Fruit fly (Drosophila melanogaster): Measurements from ENCODE around the gene CG15141.

Gene CG15141

DNA sequence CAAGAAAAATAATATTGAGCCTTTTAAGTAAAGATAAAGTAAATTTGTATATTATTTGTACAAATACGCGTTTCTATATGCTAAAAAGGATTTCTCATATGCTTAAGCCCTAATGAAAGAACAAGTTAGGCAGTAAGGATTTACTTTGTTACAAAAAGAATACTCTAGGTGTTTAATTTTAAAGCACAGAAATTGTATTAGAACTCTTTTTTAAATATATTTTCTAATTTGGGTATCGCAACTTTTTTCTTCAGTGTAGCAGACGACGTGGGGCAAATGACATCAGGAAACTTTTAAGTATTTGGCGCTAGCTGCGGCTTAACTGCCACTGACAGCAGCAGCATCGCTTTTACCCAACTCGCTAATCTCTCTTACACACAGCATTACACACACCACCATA is 11.6 kb downstream of the CG15141 start:
- TF ChIP-seq ttk (optimal IDR thresholded peaks at IDR 0.05): no peak
- TF ChIP-seq Myc (optimal IDR thresholded peaks at IDR 0.05): no peak
- no peak for TF ChIP-seq psq (optimal IDR thresholded peaks at IDR 0.05)
- no peak for TF ChIP-seq insv (optimal IDR thresholded peaks at IDR 0.05)
- no peak for TF ChIP-seq h (optimal IDR thresholded peaks at IDR 0.05)
- no peak for TF ChIP-seq Sin3A (optimal IDR thresholded peaks at IDR 0.05)

DNA sequence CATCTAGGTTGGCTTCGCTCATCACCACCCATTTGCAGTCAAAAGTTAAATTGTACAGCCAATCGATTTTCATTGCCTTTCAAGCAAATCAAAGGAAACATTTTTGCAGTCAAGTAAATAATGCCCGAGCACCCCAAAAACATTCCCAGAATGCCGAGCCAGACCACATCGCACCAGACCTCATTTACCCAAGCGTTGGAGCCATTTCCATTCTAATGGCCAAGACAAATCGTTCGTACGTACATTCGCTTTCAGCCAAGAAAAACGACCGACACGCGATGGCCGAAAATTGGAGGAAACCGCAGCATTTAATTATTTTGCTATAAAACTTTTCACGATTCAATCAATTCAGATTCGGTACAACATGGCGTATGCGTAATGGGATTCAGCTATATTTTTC is 14.6 kb downstream of the CG15141 start:
- no peak for TF ChIP-seq ttk (optimal IDR thresholded peaks at IDR 0.05)
- no peak for TF ChIP-seq Myc (optimal IDR thresholded peaks at IDR 0.05)

DNA sequence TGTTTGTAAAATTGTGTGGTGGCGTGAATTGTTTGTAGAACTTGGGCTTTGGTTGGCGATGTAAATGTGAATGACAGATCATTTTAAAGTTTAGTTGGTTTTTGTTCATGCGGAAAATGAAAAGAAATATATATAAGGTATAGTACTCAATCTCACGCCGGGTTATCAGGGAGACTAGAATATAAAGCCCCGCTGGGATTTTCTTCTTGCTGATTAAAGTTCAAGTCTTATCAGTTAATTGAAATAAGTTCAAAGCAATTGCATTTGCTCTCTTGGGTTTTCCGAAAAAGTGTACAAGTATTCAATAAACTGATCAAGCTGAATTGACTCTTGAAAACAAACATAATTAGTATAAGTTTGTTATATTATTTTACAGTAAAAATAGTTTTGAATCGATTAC is 15.0 kb downstream of the CG15141 start:
- TF ChIP-seq Sin3A (optimal IDR thresholded peaks at IDR 0.05) (no peak), insv (optimal IDR thresholded peaks at IDR 0.05) (no peak), psq (optimal IDR thresholded peaks at IDR 0.05) (no peak), Myc (optimal IDR thresholded peaks at IDR 0.05) (no peak), h (optimal IDR thresholded peaks at IDR 0.05) (no peak), ttk (optimal IDR thresholded peaks at IDR 0.05) (no peak)

DNA sequence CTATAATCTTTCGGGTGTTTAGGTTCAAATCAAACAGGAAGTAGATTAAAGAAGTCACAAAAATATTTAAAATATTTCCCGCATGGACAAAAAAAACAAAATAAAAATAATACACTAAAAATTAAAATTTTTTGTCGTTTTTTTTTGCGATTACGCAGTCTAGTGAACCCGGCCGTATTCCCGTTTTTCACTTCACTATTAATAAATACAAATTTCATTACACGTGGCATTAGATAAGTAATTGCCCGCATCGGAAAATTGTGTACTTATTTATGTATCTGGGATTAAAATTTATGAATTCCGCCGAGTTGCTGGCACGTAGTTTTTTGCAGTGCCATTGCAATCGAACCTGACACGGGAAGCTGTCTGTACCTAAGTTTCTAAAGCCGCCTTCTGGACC is 16.7 kb downstream of the CG15141 start:
- no peak for TF ChIP-seq h (optimal IDR thresholded peaks at IDR 0.05)
- TF ChIP-seq ttk (optimal IDR thresholded peaks at IDR 0.05): no peak
- TF ChIP-seq Sin3A (optimal IDR thresholded peaks at IDR 0.05): no peak
- no peak for TF ChIP-seq psq (optimal IDR thresholded peaks at IDR 0.05)
- no peak for TF ChIP-seq Myc (optimal IDR thresholded peaks at IDR 0.05)
- TF ChIP-seq insv (optimal IDR thresholded peaks at IDR 0.05): no peak

DNA sequence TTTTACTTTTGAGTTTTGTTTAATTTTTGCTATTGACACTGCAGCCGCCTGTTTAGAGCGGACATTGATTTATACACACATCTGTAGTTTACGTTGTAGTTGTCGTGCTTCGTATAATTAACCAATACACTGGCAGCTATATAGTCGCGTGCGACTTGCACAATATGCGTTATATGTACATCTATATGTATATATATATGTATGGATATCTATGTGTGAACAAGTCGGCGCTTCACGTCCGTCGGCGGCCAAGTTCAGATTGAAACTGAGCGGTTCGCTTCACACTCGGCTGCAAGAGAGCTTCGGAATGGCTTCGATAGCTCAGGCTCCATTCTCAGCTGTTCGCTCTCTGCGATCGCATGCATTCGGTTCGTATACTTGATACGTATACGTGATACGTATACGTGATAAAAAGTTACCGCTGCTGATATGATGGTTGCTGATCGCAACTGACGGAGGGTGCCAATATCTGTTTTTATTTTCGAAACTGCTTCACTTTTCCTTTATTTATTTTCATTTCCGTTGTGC is 17.6 kb downstream of the CG15141 start:
- TF ChIP-seq Sin3A (optimal IDR thresholded peaks at IDR 0.05) (no peak), insv (optimal IDR thresholded peaks at IDR 0.05) (no peak), Myc (optimal IDR thresholded peaks at IDR 0.05) (no peak), ttk (optimal IDR thresholded peaks at IDR 0.05) (no peak), h (optimal IDR thresholded peaks at IDR 0.05) (no peak), psq (optimal IDR thresholded peaks at IDR 0.05) (no peak)

DNA sequence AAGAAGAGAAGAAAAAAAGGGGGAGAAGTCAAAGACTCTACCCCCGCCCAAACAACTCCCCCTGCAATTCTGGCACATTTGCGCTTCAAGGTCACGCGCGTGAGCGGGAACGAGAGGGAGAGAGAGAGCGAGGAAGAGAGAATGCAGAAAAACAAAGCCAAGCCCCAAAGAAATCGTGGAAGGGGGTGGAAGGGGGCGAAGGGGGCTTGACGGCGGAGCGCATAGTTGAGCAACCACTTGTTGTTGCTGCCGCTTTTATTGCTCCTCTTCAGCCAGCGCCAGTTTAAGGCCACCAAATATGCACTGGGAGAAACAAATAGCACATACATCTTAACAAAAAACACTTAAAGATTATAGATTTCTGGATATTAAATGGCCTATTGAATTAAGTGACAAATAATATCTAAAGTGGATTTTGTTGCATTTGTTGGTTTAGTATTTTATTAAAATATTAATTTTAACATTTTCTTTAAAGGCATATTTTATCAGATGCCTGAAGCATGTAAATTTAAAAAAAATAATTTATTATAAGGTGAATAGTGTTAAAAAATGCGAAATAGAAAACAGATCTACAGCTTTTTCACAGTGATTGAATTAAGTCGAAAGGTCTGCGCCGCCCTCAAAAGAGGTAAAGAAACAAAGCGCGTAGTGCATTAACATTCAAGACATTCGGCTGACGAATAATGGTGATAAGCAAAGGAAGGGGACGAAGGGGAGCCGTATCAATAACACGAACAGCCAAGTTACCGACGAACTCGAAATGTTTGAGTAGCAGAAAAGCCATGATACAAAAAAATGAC is 19.5 kb downstream of the CG15141 start:
- TF ChIP-seq h (optimal IDR thresholded peaks at IDR 0.05): no peak
- TF ChIP-seq Sin3A (optimal IDR thresholded peaks at IDR 0.05): no peak
- TF ChIP-seq ttk (optimal IDR thresholded peaks at IDR 0.05): no peak
- TF ChIP-seq Myc (optimal IDR thresholded peaks at IDR 0.05): no peak
- TF ChIP-seq psq (optimal IDR thresholded peaks at IDR 0.05): no peak
- TF ChIP-seq insv (optimal IDR thresholded peaks at IDR 0.05): no peak

DNA sequence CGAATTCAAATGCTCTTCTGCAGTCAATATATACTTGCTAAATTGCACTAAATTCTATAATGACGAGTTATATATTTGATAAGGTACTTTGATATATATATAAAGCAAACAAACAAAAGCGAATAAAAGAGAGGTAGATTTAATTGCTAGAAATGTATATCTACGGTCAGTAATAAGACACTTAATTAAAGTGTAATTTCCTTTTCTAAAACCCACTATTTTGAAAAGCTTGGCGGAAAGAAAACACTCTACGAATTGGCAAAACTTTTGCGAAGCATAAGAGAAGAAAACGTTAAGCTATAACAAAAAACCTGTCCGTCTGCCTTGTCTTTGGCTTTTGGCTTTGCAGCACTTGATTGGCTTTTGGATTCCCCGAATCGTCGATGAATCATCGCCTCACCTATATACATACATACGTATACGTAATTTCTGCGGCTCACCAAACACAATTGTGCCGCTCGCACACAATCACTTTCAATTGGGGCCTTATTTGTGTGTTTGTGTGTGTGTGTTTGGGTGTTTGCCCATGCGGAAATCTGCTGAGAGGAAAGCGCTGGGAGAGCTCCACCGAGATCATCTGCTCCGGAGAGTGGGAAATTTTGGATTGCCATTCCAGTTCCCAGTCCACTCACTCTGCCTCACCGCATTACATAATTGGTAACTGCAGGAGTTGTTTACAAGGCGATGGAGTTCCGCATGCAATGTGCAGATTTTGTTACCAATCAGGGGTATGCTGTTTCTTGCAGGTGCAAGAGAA is 20.3 kb downstream of the CG15141 start:
- TF ChIP-seq psq (optimal IDR thresholded peaks at IDR 0.05) (no peak), insv (optimal IDR thresholded peaks at IDR 0.05) (no peak), Myc (optimal IDR thresholded peaks at IDR 0.05) (no peak), h (optimal IDR thresholded peaks at IDR 0.05) (no peak), ttk (optimal IDR thresholded peaks at IDR 0.05) (no peak), Sin3A (optimal IDR thresholded peaks at IDR 0.05) (no peak)

DNA sequence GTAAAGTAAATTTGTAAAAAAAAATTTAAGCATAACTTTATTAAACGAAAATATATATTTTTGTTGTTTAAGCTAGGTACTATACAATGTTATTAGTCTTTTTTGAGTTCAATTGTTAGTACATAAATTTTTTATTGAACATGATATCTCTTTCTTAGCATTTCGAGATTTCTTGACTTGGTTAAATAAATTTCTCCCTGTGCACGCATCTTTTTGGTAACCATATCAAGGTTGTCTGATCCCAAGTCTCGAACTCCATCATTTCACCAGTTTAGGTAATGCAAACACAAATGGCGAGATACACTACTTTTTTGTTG is 20.9 kb downstream of the CG15141 start:
- no peak for TF ChIP-seq Myc (optimal IDR thresholded peaks at IDR 0.05)
- no peak for TF ChIP-seq h (optimal IDR thresholded peaks at IDR 0.05)
- TF ChIP-seq ttk (optimal IDR thresholded peaks at IDR 0.05): no peak
- TF ChIP-seq psq (optimal IDR thresholded peaks at IDR 0.05): no peak
- no peak for TF ChIP-seq insv (optimal IDR thresholded peaks at IDR 0.05)
- no peak for TF ChIP-seq Sin3A (optimal IDR thresholded peaks at IDR 0.05)

DNA sequence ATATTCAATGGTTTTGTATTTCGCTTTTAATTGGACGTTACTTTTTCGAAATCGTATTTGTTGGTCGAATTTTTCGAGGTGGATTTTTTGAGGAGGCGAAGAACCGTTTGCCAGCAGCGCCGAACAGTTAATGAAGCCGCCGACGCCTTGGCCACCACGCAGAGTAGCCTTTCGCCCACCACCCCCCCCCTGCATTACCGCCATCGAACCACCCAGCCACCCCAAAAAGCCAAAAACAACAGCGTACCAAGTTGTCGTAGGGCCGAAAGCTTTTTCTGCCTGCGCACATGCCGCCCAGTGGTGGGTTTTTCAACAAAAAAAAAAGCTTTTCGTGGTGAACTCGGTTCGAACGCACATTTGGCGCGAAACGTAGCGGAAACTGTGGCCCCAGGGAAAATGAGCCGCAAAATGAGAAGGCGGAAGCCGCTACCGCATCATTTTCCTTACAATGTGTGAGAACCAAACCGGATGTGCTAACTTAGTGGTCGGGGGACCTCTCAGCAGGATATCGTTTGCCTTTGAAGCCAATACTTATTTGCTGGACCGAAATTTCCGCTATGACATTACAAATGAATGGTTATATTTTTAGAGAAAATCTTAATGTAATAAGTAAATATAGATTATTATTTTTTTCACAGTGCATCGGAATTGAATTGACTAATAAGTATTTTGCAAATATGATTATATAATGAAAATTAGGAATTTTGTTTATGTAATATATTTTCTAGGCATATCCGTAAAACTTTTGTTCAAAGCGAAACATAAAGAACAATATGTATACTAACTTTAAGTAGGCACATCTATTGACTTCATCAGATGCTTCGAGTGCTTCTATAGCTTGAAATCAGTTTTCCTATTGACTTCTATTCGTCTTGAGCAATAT is 22.8 kb downstream of the CG15141 start, which contains the start of the genes Dif and CG5043:
Gene Dif (minus strand): TSS at position 132 of the 883 bp plus-strand sequence.
Gene CG5043 (plus strand): TSS at position 833 of the 883 bp plus-strand sequence.
- TF ChIP-seq Sin3A (optimal IDR thresholded peaks at IDR 0.05): no peak
- no peak for TF ChIP-seq h (optimal IDR thresholded peaks at IDR 0.05)
- TF ChIP-seq psq (optimal IDR thresholded peaks at IDR 0.05): no peak
- TF ChIP-seq insv (optimal IDR thresholded peaks at IDR 0.05): no peak
- no peak for TF ChIP-seq Myc (optimal IDR thresholded peaks at IDR 0.05)
- TF ChIP-seq ttk (optimal IDR thresholded peaks at IDR 0.05): no peak

DNA sequence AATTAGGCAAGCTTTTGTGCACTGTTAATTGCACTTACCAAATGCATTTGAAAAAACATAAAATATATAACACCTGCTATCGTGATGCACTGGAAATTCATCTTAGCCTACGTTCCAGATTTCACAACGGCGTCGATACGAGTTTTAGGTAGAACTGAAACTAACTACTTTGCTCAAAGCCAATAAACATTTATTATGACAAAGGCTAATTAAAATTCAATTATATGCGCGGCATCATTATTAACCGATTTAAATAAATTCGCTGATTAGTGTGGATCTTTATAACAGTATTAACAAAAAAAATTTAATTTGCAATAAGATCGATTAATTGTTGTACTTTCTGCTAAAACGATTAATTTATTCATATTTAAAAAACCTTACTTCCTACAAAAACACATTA is 26.1 kb downstream of the CG15141 start, which contains the start of gene CG33928:
Gene CG33928 (minus strand): TSS at position 101 of the 400 bp plus-strand sequence.
- no peak for TF ChIP-seq h (optimal IDR thresholded peaks at IDR 0.05)
- TF ChIP-seq Sin3A (optimal IDR thresholded peaks at IDR 0.05): no peak
- no peak for TF ChIP-seq psq (optimal IDR thresholded peaks at IDR 0.05)
- TF ChIP-seq ttk (optimal IDR thresholded peaks at IDR 0.05): no peak
- no peak for TF ChIP-seq Myc (optimal IDR thresholded peaks at IDR 0.05)
- TF ChIP-seq insv (optimal IDR thresholded peaks at IDR 0.05): no peak

DNA sequence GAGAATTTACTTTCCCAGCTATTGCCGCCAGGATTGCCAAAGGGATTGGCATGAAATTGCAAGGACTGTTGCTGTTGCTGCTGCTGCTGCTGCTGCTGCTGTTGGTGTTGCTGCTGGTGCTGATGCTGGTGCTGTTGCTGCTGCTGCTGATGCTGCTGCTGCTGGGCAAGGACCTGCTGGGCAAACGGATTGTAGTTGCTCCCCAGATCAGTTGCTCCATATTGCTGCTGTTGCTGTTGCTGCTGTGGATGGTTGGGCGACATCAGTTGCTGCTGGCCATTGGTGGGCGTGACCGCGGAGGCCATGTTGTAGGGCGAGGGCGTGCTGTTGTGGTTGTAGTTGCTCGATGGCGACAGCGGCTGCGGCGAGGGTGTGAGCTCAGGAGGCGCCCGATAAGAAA is 27.2 kb downstream of the CG15141 start:
- TF ChIP-seq h (optimal IDR thresholded peaks at IDR 0.05): no peak
- TF ChIP-seq Sin3A (optimal IDR thresholded peaks at IDR 0.05): no peak
- no peak for TF ChIP-seq psq (optimal IDR thresholded peaks at IDR 0.05)
- no peak for TF ChIP-seq Myc (optimal IDR thresholded peaks at IDR 0.05)
- no peak for TF ChIP-seq ttk (optimal IDR thresholded peaks at IDR 0.05)
- no peak for TF ChIP-seq insv (optimal IDR thresholded peaks at IDR 0.05)

Data from Kc167 (cell line).